Fruit fly (Drosophila melanogaster) whole organism, embryonic: ENCODE results near the gene dlg1.

Experiments used
- BtbVII ChIP-seq: fragments of 200-800 bp; sonication (Bioruptor generic); optimal IDR thresholded peaks from 3 replicates; lab custom pipeline; 2017; ENCODE audit warnings: missing biosample characterization, mild to moderate bottlenecking, missing genetic modification characterization
- CG10274 ChIP-seq: fragments of 200-800 bp; sonication (Bioruptor generic); optimal IDR thresholded peaks from 3 replicates; lab custom pipeline; 2017; ENCODE audit warnings: missing biosample characterization, mild to moderate bottlenecking, missing genetic modification characterization
- CG10959 ChIP-seq: fragments of 200-800 bp; sonication (Bioruptor generic); IDR thresholded peaks from 2 replicates; pipeline ENCODE4 v1.3.6; 2022; ENCODE audit warnings: missing biosample characterization, missing genetic modification characterization
- CG11093 ChIP-seq: fragments of 200-800 bp; sonication (Bioruptor generic); IDR thresholded peaks from 3 replicates; pipeline ENCODE4 v1.3.6; 2022; ENCODE audit warnings: missing biosample characterization, missing genetic modification characterization
- CG11398 ChIP-seq: fragments of 200-800 bp; sonication (Bioruptor generic); optimal IDR thresholded peaks from 2 replicates; lab custom pipeline; 2016; ENCODE audit warnings: missing biosample characterization, missing genetic modification characterization
- CG11456 ChIP-seq: fragments of 200-800 bp; sonication (Bioruptor generic); IDR thresholded peaks from 3 replicates; pipeline ENCODE4 v1.3.6; 2022; ENCODE audit warnings: missing biosample characterization, missing genetic modification characterization
- CG12071 ChIP-seq: fragments of 200-800 bp; sonication (Bioruptor generic); optimal IDR thresholded peaks from 3 replicates; lab custom pipeline; 2018; ENCODE audit warnings: missing biosample characterization, mild to moderate bottlenecking, missing genetic modification characterization
- CG12299 ChIP-seq: fragments of 200-800 bp; sonication (Bioruptor generic); optimal IDR thresholded peaks from 2 replicates; lab custom pipeline; 2018; ENCODE audit warnings: missing biosample characterization, mild to moderate bottlenecking, missing genetic modification characterization
- CG1233 ChIP-seq: fragments of 200-800 bp; sonication (Bioruptor generic); optimal IDR thresholded peaks from 4 replicates; lab custom pipeline; 2018; ENCODE audit warnings: missing biosample characterization, mild to moderate bottlenecking, missing genetic modification characterization
- CG12744 ChIP-seq: fragments of 200-800 bp; sonication (Bioruptor generic); optimal IDR thresholded peaks from 2 replicates; lab custom pipeline; 2016; ENCODE audit warnings: missing biosample characterization, missing genetic modification characterization
- CG14050 ChIP-seq: fragments of 200-800 bp; sonication (Bioruptor generic); IDR thresholded peaks from 3 replicates; pipeline ENCODE4 v1.3.6; 2022; ENCODE audit warnings: missing biosample characterization, missing genetic modification characterization
- CG15696 ChIP-seq: fragments of 200-800 bp; sonication (Bioruptor generic); optimal IDR thresholded peaks from 2 replicates; lab custom pipeline; 2019; ENCODE audit warnings: missing biosample characterization, mild to moderate bottlenecking, missing genetic modification characterization, moderate library complexity
- CG1602 ChIP-seq: fragments of 200-800 bp; sonication (Bioruptor generic); optimal IDR thresholded peaks from 3 replicates; lab custom pipeline; 2016; ENCODE audit warnings: missing biosample characterization, missing genetic modification characterization
- CG1603 ChIP-seq: fragments of 200-800 bp; sonication (Bioruptor generic); optimal IDR thresholded peaks from 2 replicates; lab custom pipeline; 2019; ENCODE audit warnings: missing biosample characterization, mild to moderate bottlenecking, missing genetic modification characterization, moderate library complexity
- CG2129 ChIP-seq: fragments of 200-800 bp; sonication (Bioruptor generic); IDR thresholded peaks from 2 replicates; pipeline ENCODE4 v1.3.6; 2022; ENCODE audit warnings: missing biosample characterization, missing genetic modification characterization; ENCODE audit not compliant: partially characterized antibody
- CG2712 ChIP-seq: fragments of 200-800 bp; optimal IDR thresholded peaks from 3 replicates; lab custom pipeline; 2019; ENCODE audit warnings: missing biosample characterization, mild to moderate bottlenecking, missing genetic modification characterization, moderate library complexity
- CG30403 ChIP-seq: fragments of 200-800 bp; sonication (Bioruptor generic); optimal IDR thresholded peaks from 3 replicates; lab custom pipeline; 2016; ENCODE audit warnings: missing biosample characterization, missing genetic modification characterization
- CG3065 ChIP-seq: fragments of 200-800 bp; sonication (Bioruptor generic); optimal IDR thresholded peaks from 2 replicates; lab custom pipeline; 2016; ENCODE audit warnings: missing biosample characterization, missing genetic modification characterization
- CG3163 ChIP-seq: fragments of 200-800 bp; sonication (Bioruptor generic); optimal IDR thresholded peaks from 3 replicates; lab custom pipeline; 2016; ENCODE audit warnings: missing biosample characterization, missing genetic modification characterization
- CG42726 ChIP-seq: fragments of 200-800 bp; sonication (Bioruptor generic); IDR thresholded peaks from 2 replicates; pipeline ENCODE4 v1.3.6; 2022; ENCODE audit warnings: missing biosample characterization, missing genetic modification characterization; ENCODE audit not compliant: partially characterized antibody
- CG4404 ChIP-seq: fragments of 200-800 bp; sonication (Bioruptor generic); IDR thresholded peaks from 2 replicates; pipeline ENCODE4 v1.3.6; 2022; ENCODE audit warnings: missing biosample characterization, missing genetic modification characterization
- CG8290 ChIP-seq, 3 experiments: fragments of 200-800 bp; sonication (Bioruptor generic); optimal IDR thresholded peaks; 2 replicates each; lab custom pipeline; 2016 to 2019; ENCODE audit warnings: missing biosample characterization in 3 of 3, missing genetic modification characterization in 3 of 3, mild to moderate bottlenecking in 2 of 3, moderate library complexity in 1 of 3
- Dad ChIP-seq: fragments of 200-800 bp; sonication (Bioruptor generic); optimal IDR thresholded peaks from 3 replicates; lab custom pipeline; 2016; ENCODE audit warnings: missing biosample characterization, missing genetic modification characterization
- Dp ChIP-seq: fragments of 200-800 bp; sonication (Bioruptor generic); optimal IDR thresholded peaks from 2 replicates; lab custom pipeline; 2018; ENCODE audit warnings: missing biosample characterization, mild to moderate bottlenecking, missing genetic modification characterization, moderate library complexity
- E2f2 ChIP-seq: fragments of 200-800 bp; sonication (Bioruptor generic); IDR thresholded peaks from 2 replicates; pipeline ENCODE4 v1.3.6; 2022; ENCODE audit warnings: missing biosample characterization, missing genetic modification characterization
- Lhr ChIP-seq: fragments of 200-800 bp; sonication (Bioruptor generic); optimal IDR thresholded peaks from 3 replicates; lab custom pipeline; 2017; ENCODE audit warnings: mild to moderate bottlenecking, missing biosample characterization, missing genetic modification reagents, missing genetic modification characterization
- NK7.1 ChIP-seq: fragments of 200-800 bp; sonication (Bioruptor generic); optimal IDR thresholded peaks from 3 replicates; lab custom pipeline; 2016; ENCODE audit warnings: missing biosample characterization, missing genetic modification characterization
- Sox100B ChIP-seq: fragments of 200-800 bp; sonication (Bioruptor generic); optimal IDR thresholded peaks from 3 replicates; lab custom pipeline; 2018; ENCODE audit warnings: missing biosample characterization, mild to moderate bottlenecking, missing genetic modification characterization
- Trl ChIP-seq, 3 experiments: fragments of >200 bp in 2 of 3; fragments of 200-800 bp in 1 of 3; sonication (Bioruptor generic) in 1 of 3; optimal IDR thresholded peaks; 2 replicates in 1 of 3; 3 replicates in 2 of 3; lab custom pipeline; 2016 to 2017; ENCODE audit warnings: missing biosample characterization in 1 of 3, missing genetic modification characterization in 1 of 3
- Xrp1 ChIP-seq: fragments of 200-800 bp; sonication (Bioruptor generic); IDR thresholded peaks from 2 replicates; pipeline ENCODE4 v1.3.6; 2022; ENCODE audit warnings: missing biosample characterization, missing genetic modification characterization
- aop ChIP-seq: fragments of 200-800 bp; sonication (Bioruptor generic); IDR thresholded peaks from 2 replicates; pipeline ENCODE4 v1.3.6; 2022; ENCODE audit warnings: missing biosample characterization, missing genetic modification characterization
- bab2 ChIP-seq: fragments of 200-800 bp; sonication (Bioruptor generic); optimal IDR thresholded peaks from 2 replicates; lab custom pipeline; 2016; ENCODE audit warnings: missing biosample characterization, missing genetic modification characterization
- chm ChIP-seq: fragments of 200-800 bp; sonication (Bioruptor generic); IDR thresholded peaks from 2 replicates; pipeline ENCODE4 v1.3.6; 2022; ENCODE audit warnings: missing biosample characterization, missing genetic modification characterization
- corto ChIP-seq: fragments of 200-800 bp; sonication (Bioruptor generic); optimal IDR thresholded peaks from 2 replicates; lab custom pipeline; 2016; ENCODE audit warnings: missing biosample characterization, mild to moderate bottlenecking, missing genetic modification characterization, moderate library complexity
- gsb ChIP-seq: fragments of 200-800 bp; sonication (Bioruptor generic); IDR thresholded peaks from 2 replicates; pipeline ENCODE4 v1.3.6; 2022; ENCODE audit warnings: missing biosample characterization, missing genetic modification characterization
- h ChIP-seq: fragments of >200 bp; optimal IDR thresholded peaks from 2 replicates; lab custom pipeline; 2017
- kni ChIP-seq: fragments of 200-800 bp; sonication (Bioruptor generic); optimal IDR thresholded peaks from 3 replicates; lab custom pipeline; 2017; ENCODE audit warnings: mild to moderate bottlenecking, missing biosample characterization, missing genetic modification reagents, missing genetic modification characterization
- maf-S ChIP-seq: fragments of 200-800 bp; sonication (Bioruptor generic); optimal IDR thresholded peaks from 2 replicates; lab custom pipeline; 2016; ENCODE audit warnings: missing biosample characterization, missing genetic modification characterization
- mirr ChIP-seq: fragments of 200-800 bp; sonication (Bioruptor generic); optimal IDR thresholded peaks from 3 replicates; lab custom pipeline; 2018; ENCODE audit warnings: missing biosample characterization, mild to moderate bottlenecking, missing genetic modification characterization
- nmo ChIP-seq: fragments of 200-800 bp; sonication (Bioruptor generic); optimal IDR thresholded peaks from 2 replicates; lab custom pipeline; 2018; ENCODE audit warnings: missing biosample characterization, mild to moderate bottlenecking, missing genetic modification characterization, moderate library complexity
- odd ChIP-seq: fragments of 200-800 bp; sonication (Bioruptor generic); optimal IDR thresholded peaks from 2 replicates; lab custom pipeline; 2017; ENCODE audit warnings: missing biosample characterization, mild to moderate bottlenecking, missing genetic modification characterization
- peb ChIP-seq: fragments of 200-800 bp; sonication (Bioruptor generic); IDR thresholded peaks from 2 replicates; pipeline ENCODE4 v1.3.6; 2022; ENCODE audit warnings: missing biosample characterization, missing genetic modification characterization
- psq ChIP-seq: fragments of 200-800 bp; sonication (Bioruptor generic); optimal IDR thresholded peaks from 2 replicates; lab custom pipeline; 2017; ENCODE audit warnings: missing biosample characterization, missing genetic modification characterization
- pzg ChIP-seq: fragments of 200-800 bp; sonication (Bioruptor generic); optimal IDR thresholded peaks from 3 replicates; lab custom pipeline; 2018; ENCODE audit warnings: missing biosample characterization, mild to moderate bottlenecking, missing genetic modification characterization, moderate library complexity
- salm ChIP-seq: fragments of 200-800 bp; sonication (Bioruptor generic); optimal IDR thresholded peaks from 2 replicates; lab custom pipeline; 2018; ENCODE audit warnings: missing biosample characterization, mild to moderate bottlenecking, missing genetic modification characterization
- sens ChIP-seq: fragments of 200-800 bp; sonication (Bioruptor generic); peaks from one replicate; lab custom pipeline; 2016; ENCODE audit warnings: missing biosample characterization, missing genetic modification characterization
- sima ChIP-seq: fragments of 200-800 bp; sonication (Bioruptor generic); optimal IDR thresholded peaks from 2 replicates; lab custom pipeline; 2016; ENCODE audit warnings: missing biosample characterization, missing genetic modification characterization
- tio ChIP-seq: fragments of 200-800 bp; sonication (Bioruptor generic); optimal IDR thresholded peaks from 2 replicates; lab custom pipeline; 2017; ENCODE audit warnings: missing biosample characterization, missing genetic modification characterization, inconsistent platforms
- tup ChIP-seq: fragments of 200-800 bp; sonication (Bioruptor generic); optimal IDR thresholded peaks from 2 replicates; lab custom pipeline; 2016; ENCODE audit warnings: missing biosample characterization, mild to moderate bottlenecking, missing genetic modification characterization, moderate library complexity

Gene dlg1

dm6 chrX:11390625-11391363, 21.3 kb downstream of the dlg1 start (continued):
- TF ChIP-seq bab2 (peak; percentile 80), Trl (optimal IDR thresholded peaks at IDR 0.05; lab: Kevin White, UChicago) (no peak), Trl (GFP tag; optimal IDR thresholded peaks at IDR 0.05; lab: Kevin White, UChicago) (peak; percentile 60), CG15696 (tag; lab: Kevin White, UChicago) (peak; percentile 24), corto (GFP tag; lab: Kevin White, UChicago) (no peak), Xrp1 (GFP tag; lab: Robert Waterston, UW) (peak; percentile 84), CG1233 (GFP tag; lab: Kevin White, UChicago) (peak; percentile 67), psq (GFP tag; lab: Kevin White, UChicago) (no peak), CG8290 (GFP tag; optimal IDR thresholded peaks at IDR 0.05; lab: Kevin White, UChicago) (no peak), CG8290 (tag; optimal IDR thresholded peaks at IDR 0.05; lab: Kevin White, UChicago) (peak in 1 of 2 experiments; percentile 98), CG12299 (tag; lab: Kevin White, UChicago) (no peak), sima (GFP tag; lab: Kevin White, UChicago) (no peak), E2f2 (GFP tag; lab: Robert Waterston, UW) (peak; percentile 59), maf-S (GFP tag; lab: Kevin White, UChicago) (peak; percentile 63), CG30403 (peak; percentile 78), CG11456 (GFP tag; lab: Robert Waterston, UW) (peak; percentile 94), pzg (GFP tag; lab: Kevin White, UChicago) (peak; percentile 4), CG2129 (GFP tag; lab: Robert Waterston, UW) (no peak), CG1603 (peak; percentile 92), NK7.1 (peak; percentile 4), chm (peak; percentile 73; the same call in 1 of the 2 replicates), CG3065 (GFP tag; lab: Kevin White, UChicago) (peak; percentile 47), odd (peak; percentile 77), sens (peak; percentile 95), Lhr (GFP tag; lab: Kevin White, UChicago) (peak; percentile 41), BtbVII (GFP tag; lab: Kevin White, UChicago) (peak; percentile 52), tup (GFP tag; lab: Kevin White, UChicago) (peak; percentile 45), Sox100B (GFP tag; lab: Kevin White, UChicago) (peak; percentile 76), CG2712 (peak; percentile 75), CG12071 (GFP tag; lab: Kevin White, UChicago) (peak; percentile 78), Dp (GFP tag; lab: Kevin White, UChicago) (no peak), h (lab: Kevin White, UChicago) (no peak), gsb (peak; percentile 64), peb (GFP tag; lab: Robert Waterston, UW) (peak; percentile 63), nmo (GFP tag; lab: Kevin White, UChicago) (peak; percentile 83), aop (0 out of 2 replicates have a peak, but pooled peaks have one; percentile 22), CG12744 (peak; percentile 67), Dad (peak; percentile 53), CG10959 (peak; percentile 81), CG42726 (GFP tag; lab: Robert Waterston, UW) (no peak), CG1602 (GFP tag; lab: Kevin White, UChicago) (peak; percentile 58), kni (no peak), salm (tag; lab: Kevin White, UChicago) (peak; percentile 40), CG14050 (GFP tag; lab: Robert Waterston, UW) (peak; percentile 75), mirr (GFP tag; lab: Kevin White, UChicago) (peak; percentile 18), CG4404 (peak; percentile 64; the same call in 1 of the 2 replicates), CG11093 (GFP tag; lab: Robert Waterston, UW) (peak; percentile 70), CG10274 (GFP tag; lab: Kevin White, UChicago) (peak; percentile 52), CG3163 (GFP tag; lab: Kevin White, UChicago) (peak; percentile 10), tio (GFP tag; lab: Kevin White, UChicago) (peak; percentile 84), CG11398 (GFP tag; lab: Kevin White, UChicago) (peak; percentile 61)
